Worm (Caenorhabditis elegans) whole organism, L2 larva: ENCODE results near the gene symk-1.

ENCODE experiments used
- C34F6.9 ChIP-seq: fragments of 150-350 bp; optimal IDR thresholded peaks from 2 replicates; lab custom pipeline; 2014; ENCODE audit warnings: missing biosample characterization, missing genetic modification characterization
- F13H6.1 ChIP-seq: sonication (generic microtip); optimal IDR thresholded peaks from 2 replicates; lab custom pipeline; 2016; ENCODE audit warnings: missing genetic modification characterization, missing compliant biosample characterization
- R02D3.7 ChIP-seq: fragments of 150-350 bp; optimal IDR thresholded peaks from 2 replicates; lab custom pipeline; 2014; ENCODE audit warnings: missing biosample characterization, missing genetic modification characterization
- ZK546.5 ChIP-seq: sonication (generic microtip); optimal IDR thresholded peaks from 2 replicates; lab custom pipeline; 2017; ENCODE audit warnings: missing biosample characterization, missing genetic modification characterization
- alr-1 ChIP-seq: fragments of 150-350 bp; optimal IDR thresholded peaks from 2 replicates; lab custom pipeline; 2014; ENCODE audit warnings: missing biosample characterization, missing genetic modification characterization
- blmp-1 ChIP-seq: sonication (generic microtip); optimal IDR thresholded peaks from 2 replicates; lab custom pipeline; 2017; ENCODE audit warnings: missing genetic modification characterization, mild to moderate bottlenecking, missing compliant biosample characterization, antibody characterized with exemption, moderate library complexity; ENCODE audit not compliant: insufficient read depth
- ceh-82 ChIP-seq: fragments of 150-350 bp; optimal IDR thresholded peaks from 2 replicates; lab custom pipeline; 2014; ENCODE audit warnings: missing biosample characterization, missing genetic modification characterization
- crh-2 ChIP-seq: sonication (generic microtip); optimal IDR thresholded peaks from 2 replicates; lab custom pipeline; 2017; ENCODE audit warnings: missing biosample characterization, missing genetic modification characterization
- dmd-4 ChIP-seq: sonication (generic microtip); optimal IDR thresholded peaks from 2 replicates; lab custom pipeline; 2017; ENCODE audit warnings: missing biosample characterization, missing genetic modification characterization
- egl-27 ChIP-seq: sonication (generic microtip); optimal IDR thresholded peaks from 3 replicates; lab custom pipeline; 2017; ENCODE audit warnings: missing biosample characterization, missing genetic modification reagents, missing genetic modification characterization
- elt-1 ChIP-seq: fragments of 150-350 bp; optimal IDR thresholded peaks from 2 replicates; lab custom pipeline; 2014; ENCODE audit warnings: missing biosample characterization, missing genetic modification characterization
- elt-3 ChIP-seq: sonication (generic microtip); optimal IDR thresholded peaks from 2 replicates; lab custom pipeline; 2017; ENCODE audit warnings: missing biosample characterization, missing genetic modification characterization
- fos-1 ChIP-seq: fragments of 150-350 bp; optimal IDR thresholded peaks from 2 replicates; lab custom pipeline; 2014; ENCODE audit warnings: missing biosample characterization, missing genetic modification characterization
- lin-11 ChIP-seq: fragments of 150-350 bp; sonication (generic microtip); optimal IDR thresholded peaks from 2 replicates; lab custom pipeline; 2014; ENCODE audit warnings: missing biosample characterization, missing genetic modification characterization, inconsistent platforms, mixed read lengths
- lin-39 ChIP-seq: fragments of 150-350 bp; optimal IDR thresholded peaks from 2 replicates; lab custom pipeline; 2014; ENCODE audit warnings: missing biosample characterization, missing genetic modification reagents, missing genetic modification characterization
- mab-5 ChIP-seq: fragments of 150-350 bp; optimal IDR thresholded peaks from 2 replicates; lab custom pipeline; 2014; ENCODE audit warnings: missing biosample characterization, missing genetic modification characterization
- mbf-1 ChIP-seq: sonication (generic microtip); optimal IDR thresholded peaks from 2 replicates; lab custom pipeline; 2017; ENCODE audit warnings: missing biosample characterization, missing genetic modification characterization
- nhr-10 ChIP-seq: sonication (generic microtip); optimal IDR thresholded peaks from 2 replicates; lab custom pipeline; 2017; ENCODE audit warnings: missing biosample characterization, missing genetic modification characterization
- nhr-12 ChIP-seq: fragments of 150-350 bp; optimal IDR thresholded peaks from 2 replicates; lab custom pipeline; 2014; ENCODE audit warnings: missing biosample characterization, missing genetic modification characterization
- nhr-129 ChIP-seq: fragments of 150-350 bp; optimal IDR thresholded peaks from 2 replicates; lab custom pipeline; 2014; ENCODE audit warnings: missing biosample characterization, missing genetic modification characterization
- nhr-21 ChIP-seq: fragments of 150-350 bp; optimal IDR thresholded peaks from 2 replicates; lab custom pipeline; 2014; ENCODE audit warnings: missing biosample characterization, missing genetic modification characterization
- nhr-23 ChIP-seq: fragments of 150-350 bp; optimal IDR thresholded peaks from 2 replicates; lab custom pipeline; 2014; ENCODE audit warnings: missing biosample characterization, missing genetic modification reagents, missing genetic modification characterization
- nhr-6 ChIP-seq: fragments of 150-350 bp; optimal IDR thresholded peaks from 2 replicates; lab custom pipeline; 2014; ENCODE audit warnings: missing biosample characterization, missing genetic modification characterization
- nhr-77 ChIP-seq: fragments of 150-350 bp; optimal IDR thresholded peaks from 2 replicates; lab custom pipeline; 2014; ENCODE audit warnings: missing biosample characterization, missing genetic modification characterization
- skn-1 ChIP-seq: sonication (generic microtip); optimal IDR thresholded peaks from 2 replicates; lab custom pipeline; 2017; ENCODE audit warnings: missing biosample characterization, missing genetic modification characterization
- sma-3 ChIP-seq: sonication (generic microtip); optimal IDR thresholded peaks from 2 replicates; lab custom pipeline; 2016; ENCODE audit warnings: missing genetic modification reagents, missing genetic modification characterization, missing compliant biosample characterization
- sma-9 ChIP-seq, 2 experiments: fragments of 150-350 bp in 1 of 2; sonication (generic microtip) in 1 of 2; optimal IDR thresholded peaks; 2 replicates each; lab custom pipeline; 2014 to 2016; ENCODE audit warnings: missing genetic modification characterization in 2 of 2, mild to moderate bottlenecking in 1 of 2, missing biosample characterization in 1 of 2, missing compliant biosample characterization in 1 of 2, missing genetic modification reagents in 1 of 2, moderate library complexity in 1 of 2
- snpc-4 ChIP-seq: fragments of 150-350 bp; optimal IDR thresholded peaks from 2 replicates; lab custom pipeline; 2014; ENCODE audit warnings: missing biosample characterization, missing genetic modification characterization
- unc-39 ChIP-seq: fragments of 150-350 bp; optimal IDR thresholded peaks from 2 replicates; lab custom pipeline; 2014; ENCODE audit warnings: missing biosample characterization, missing genetic modification characterization
- unc-55 ChIP-seq: fragments of 150-350 bp; sonication (generic microtip); optimal IDR thresholded peaks from 3 replicates; lab custom pipeline; 2014; ENCODE audit warnings: missing biosample characterization, missing genetic modification reagents, missing genetic modification characterization
- unc-62 ChIP-seq: fragments of 150-350 bp; optimal IDR thresholded peaks from 2 replicates; lab custom pipeline; 2014; ENCODE audit warnings: missing biosample characterization, missing genetic modification reagents, missing genetic modification characterization
- zag-1 ChIP-seq: fragments of 150-350 bp; optimal IDR thresholded peaks from 2 replicates; lab custom pipeline; 2014; ENCODE audit warnings: missing biosample characterization, missing genetic modification characterization

The symk-1 gene

DNA sequence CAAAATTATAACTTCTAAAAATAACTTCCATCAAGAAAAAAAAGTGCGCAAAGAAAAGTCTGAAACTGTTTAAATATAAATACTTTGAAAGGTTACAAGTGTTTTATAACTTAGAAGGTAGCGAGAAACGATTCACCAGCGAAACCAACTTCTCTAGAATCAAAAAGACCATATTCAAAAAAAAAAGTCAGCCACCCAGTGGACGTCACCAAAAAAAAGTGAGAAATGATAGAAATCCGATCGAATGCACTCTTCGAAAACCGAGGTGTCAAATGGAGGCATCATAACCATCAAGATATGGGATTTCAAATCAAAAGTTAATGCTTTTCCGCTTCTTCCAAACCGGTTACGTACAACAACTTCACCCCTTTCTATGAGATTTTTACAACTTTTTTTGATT is 16.4 kb downstream of the symk-1 start:
- no peak for TF ChIP-seq sma-3 (GFP tag; lab: Kevin White, UChicago)
- no peak for TF ChIP-seq fos-1 (tag; lab: Kevin White, UChicago)
- TF ChIP-seq ceh-82 (tag; lab: Kevin White, UChicago) = no peak
- no peak for TF ChIP-seq dmd-4
- no peak for TF ChIP-seq unc-62 (GFP tag; lab: Kevin White, UChicago)
- TF ChIP-seq mab-5 (tag; lab: Kevin White, UChicago) = no peak
- no peak for TF ChIP-seq ZK546.5 (tag; lab: Kevin White, UChicago)
- TF ChIP-seq snpc-4 (tag; lab: Kevin White, UChicago) = no peak
- TF ChIP-seq blmp-1 (tag; lab: Kevin White, UChicago) = no peak
- TF ChIP-seq elt-3 (tag; lab: Kevin White, UChicago) = no peak
- no peak for TF ChIP-seq nhr-10
- TF ChIP-seq nhr-23 = no peak
- no peak for TF ChIP-seq unc-55 (GFP tag; lab: Kevin White, UChicago)
- no peak for TF ChIP-seq sma-9 (GFP tag; optimal IDR thresholded peaks at IDR 0.05; lab: Kevin White, UChicago)
- no peak for TF ChIP-seq sma-9 (tag; optimal IDR thresholded peaks at IDR 0.05; lab: Kevin White, UChicago)
- TF ChIP-seq nhr-6 (tag; lab: Kevin White, UChicago) = no peak
- no peak for TF ChIP-seq egl-27
- TF ChIP-seq F13H6.1 (tag; lab: Kevin White, UChicago) = no peak
- no peak for TF ChIP-seq R02D3.7 (tag; lab: Kevin White, UChicago)
- TF ChIP-seq lin-11 (tag; lab: Kevin White, UChicago) = no peak
- TF ChIP-seq nhr-12 (tag; lab: Kevin White, UChicago) = no peak

DNA sequence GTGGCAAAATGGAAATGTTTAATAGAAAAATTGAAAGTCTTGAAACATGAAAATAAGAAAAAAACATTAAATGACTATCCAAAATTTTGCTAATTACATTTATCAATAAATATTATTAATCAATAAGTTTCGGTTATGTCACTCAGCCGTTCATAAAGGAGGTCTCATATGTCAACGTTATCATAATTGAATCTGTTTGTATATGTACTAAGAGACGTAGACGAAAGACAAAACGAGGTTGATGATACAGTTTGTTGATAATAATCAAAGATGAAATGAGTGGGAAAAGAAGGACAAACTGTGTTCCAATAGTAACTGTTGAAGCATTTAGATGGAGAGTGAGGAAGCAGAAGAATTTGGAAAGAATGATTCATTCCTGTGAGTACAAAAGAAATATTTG is 16.8 kb downstream of the symk-1 start:
- TF ChIP-seq nhr-10 (no peak), fos-1 (tag; lab: Kevin White, UChicago) (peak; percentile 80), F13H6.1 (tag; lab: Kevin White, UChicago) (no peak), nhr-21 (tag; lab: Kevin White, UChicago) (no peak), ZK546.5 (tag; lab: Kevin White, UChicago) (no peak), mbf-1 (no peak), sma-3 (GFP tag; lab: Kevin White, UChicago) (no peak), sma-9 (GFP tag; optimal IDR thresholded peaks at IDR 0.05; lab: Kevin White, UChicago) (peak; percentile 26), sma-9 (tag; optimal IDR thresholded peaks at IDR 0.05; lab: Kevin White, UChicago) (no peak), crh-2 (tag; lab: Kevin White, UChicago) (peak; percentile 17)

DNA sequence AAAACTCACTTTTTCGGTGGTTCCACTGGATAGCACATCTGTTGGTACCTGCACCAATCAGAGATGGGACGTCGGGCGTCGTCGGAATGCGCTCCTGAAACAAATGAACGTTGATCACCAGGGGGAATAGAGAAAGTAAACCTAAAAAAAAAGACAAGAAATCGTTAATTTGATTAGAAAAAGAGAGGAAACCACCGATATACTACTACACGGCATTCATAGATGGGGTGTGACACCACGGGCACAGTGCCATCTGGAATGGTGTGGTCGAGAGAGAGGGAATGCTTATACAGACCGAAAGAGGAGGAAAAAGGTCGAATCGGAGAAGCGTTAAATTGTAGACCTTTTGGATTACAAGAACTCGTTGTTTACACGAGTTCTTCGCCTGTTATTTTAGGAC is 18.0 kb downstream of the symk-1 start, which contains the start of gene C10B5.3:
C10B5.3 (minus strand) TSS at position 101 of the 400 bp plus-strand sequence.
- TF ChIP-seq C34F6.9 (no peak), snpc-4 (tag; lab: Kevin White, UChicago) (no peak), nhr-6 (tag; lab: Kevin White, UChicago) (no peak), sma-9 (GFP tag; optimal IDR thresholded peaks at IDR 0.05; lab: Kevin White, UChicago) (no peak), sma-9 (tag; optimal IDR thresholded peaks at IDR 0.05; lab: Kevin White, UChicago) (no peak), dmd-4 (no peak), skn-1 (tag; lab: Kevin White, UChicago) (no peak), mbf-1 (no peak), sma-3 (GFP tag; lab: Kevin White, UChicago) (no peak), zag-1 (tag; lab: Kevin White, UChicago) (no peak), nhr-12 (tag; lab: Kevin White, UChicago) (no peak), ceh-82 (tag; lab: Kevin White, UChicago) (no peak), nhr-77 (tag; lab: Kevin White, UChicago) (no peak), lin-39 (no peak), alr-1 (tag; lab: Kevin White, UChicago) (no peak), elt-1 (tag; lab: Kevin White, UChicago) (no peak), nhr-129 (no peak), F13H6.1 (tag; lab: Kevin White, UChicago) (no peak), nhr-21 (tag; lab: Kevin White, UChicago) (no peak)

DNA sequence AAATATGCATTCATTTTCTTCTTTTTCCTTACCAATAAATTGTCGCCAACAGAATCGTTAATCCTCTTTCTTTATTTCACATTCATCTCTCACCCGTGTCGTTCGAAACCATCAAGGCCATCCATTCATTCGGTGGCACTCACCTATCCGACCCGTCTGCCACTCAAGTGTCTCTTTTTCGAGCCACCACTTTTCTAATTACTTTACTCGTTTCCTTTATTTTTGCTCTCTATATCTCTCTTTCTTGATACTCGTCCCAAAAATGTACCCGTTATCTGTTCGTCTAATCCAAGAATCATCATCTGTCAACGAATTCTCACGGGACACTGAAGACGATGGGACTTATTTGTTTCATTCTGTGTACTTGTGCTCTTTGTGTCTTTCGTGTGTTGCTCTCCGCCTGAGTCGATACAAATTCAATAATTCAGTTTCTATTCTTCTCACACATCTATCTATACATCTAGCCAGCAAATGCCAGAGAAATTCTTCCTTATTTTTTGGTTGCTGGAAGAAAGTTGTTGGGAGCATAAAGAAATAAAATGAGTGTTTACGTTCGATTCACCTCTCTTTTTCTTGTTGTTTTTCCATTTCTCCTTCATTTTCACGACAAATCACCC is 22.7 kb downstream of the symk-1 start:
- peak; percentile 10 for TF ChIP-seq sma-9 (GFP tag; optimal IDR thresholded peaks at IDR 0.05; lab: Kevin White, UChicago)
- TF ChIP-seq sma-9 (tag; optimal IDR thresholded peaks at IDR 0.05; lab: Kevin White, UChicago) = no peak
- no peak for TF ChIP-seq unc-39 (tag; lab: Kevin White, UChicago)
